Worm (Caenorhabditis elegans): ENCODE results near the gene srx-8.

Gene srx-8

ce11 chrV:592959-593358 is 37.0 kb upstream of the srx-8 start, which contains the start of gene ZK488.5:
Gene ZK488.5 (plus strand): TSS chrV:593259.
- TF ChIP-seq lsy-12 (tag; optimal IDR thresholded peaks at IDR 0.05) (no peak), snpc-4 (tag; optimal IDR thresholded peaks at IDR 0.05) (no peak), elt-3 (tag; optimal IDR thresholded peaks at IDR 0.05) (no peak), nhr-43 (tag; optimal IDR thresholded peaks at IDR 0.05; ENCODE audit: poor library complexity, severe bottlenecking) (no peak), ceh-82 (tag; optimal IDR thresholded peaks at IDR 0.05) (no peak), R02D3.7 (tag; optimal IDR thresholded peaks at IDR 0.05) (no peak), lin-15B (tag; optimal IDR thresholded peaks at IDR 0.05) (no peak), ceh-9 (tag; optimal IDR thresholded peaks at IDR 0.05) (no peak), fkh-10 (GFP tag; optimal IDR thresholded peaks at IDR 0.05) (no peak), ceh-28 (tag; optimal IDR thresholded peaks at IDR 0.05) (no peak), unc-62 (GFP tag; optimal IDR thresholded peaks at IDR 0.05) (no peak), nhr-28 (tag; optimal IDR thresholded peaks at IDR 0.05) (no peak), pqm-1 (tag; optimal IDR thresholded peaks at IDR 0.05) (no peak)

- TF ChIP-seq lin-15B (tag; optimal IDR thresholded peaks at IDR 0.05): no peak
- TF ChIP-seq elt-1 (tag; optimal IDR thresholded peaks at IDR 0.05): no peak
- no peak for TF ChIP-seq ztf-11 (tag; optimal IDR thresholded peaks at IDR 0.05)
- TF ChIP-seq lin-39 (tag; optimal IDR thresholded peaks at IDR 0.05): no peak
- TF ChIP-seq tbx-2 (tag; optimal IDR thresholded peaks at IDR 0.05): no peak
- no peak for TF ChIP-seq nhr-76 (tag; optimal IDR thresholded peaks at IDR 0.05)
- no peak for TF ChIP-seq nhr-237 (tag; optimal IDR thresholded peaks at IDR 0.05)
- no peak for TF ChIP-seq snpc-4 (tag; optimal IDR thresholded peaks at IDR 0.05)
- TF ChIP-seq egl-5 (tag; optimal IDR thresholded peaks at IDR 0.05): no peak
- no peak for TF ChIP-seq egl-27 (tag; optimal IDR thresholded peaks at IDR 0.05)
- no peak for TF ChIP-seq fkh-2 (tag; optimal IDR thresholded peaks at IDR 0.05)
Measured at ce11 chrV:590182-590581, 34.2 kb upstream of the srx-8 start, which contains the start of gene ZK488.6. Gene ZK488.6 (plus strand): TSS chrV:590482.

- TF ChIP-seq ama-1 (optimal IDR thresholded peaks at IDR 0.05) (no peak), fos-1 (tag; optimal IDR thresholded peaks at IDR 0.05) (no peak), nhr-77 (tag; optimal IDR thresholded peaks at IDR 0.05) (no peak), pha-4 (tag; optimal IDR thresholded peaks at IDR 0.05) (no peak), tbx-2 (tag; optimal IDR thresholded peaks at IDR 0.05) (no peak), nhr-25 (tag; optimal IDR thresholded peaks at IDR 0.05) (no peak), ztf-4 (tag; optimal IDR thresholded peaks at IDR 0.05) (no peak), nhr-28 (tag; optimal IDR thresholded peaks at IDR 0.05) (no peak), elt-1 (tag; optimal IDR thresholded peaks at IDR 0.05) (no peak), ceh-16 (tag; optimal IDR thresholded peaks at IDR 0.05) (no peak), elt-2 (tag; optimal IDR thresholded peaks at IDR 0.05) (no peak), nhr-12 (tag; optimal IDR thresholded peaks at IDR 0.05) (no peak), lin-15B (tag; optimal IDR thresholded peaks at IDR 0.05) (no peak), ceh-28 (tag; optimal IDR thresholded peaks at IDR 0.05) (no peak), ZK546.5 (tag; optimal IDR thresholded peaks at IDR 0.05) (no peak), unc-62 (GFP tag; optimal IDR thresholded peaks at IDR 0.05) (no peak), aly-2 (tag; optimal IDR thresholded peaks at IDR 0.05) (no peak), mml-1 (tag; optimal IDR thresholded peaks at IDR 0.05) (no peak), elt-3 (tag; optimal IDR thresholded peaks at IDR 0.05) (no peak)
Measured at ce11 chrV:587818-588217, 31.9 kb upstream of the srx-8 start, which contains the start of gene K06H6.1. Gene K06H6.1 (plus strand): TSS chrV:588118.

- TF ChIP-seq eor-1 (tag; optimal IDR thresholded peaks at IDR 0.05) (no peak), ceh-82 (tag; optimal IDR thresholded peaks at IDR 0.05) (no peak), elt-2 (tag; optimal IDR thresholded peaks at IDR 0.05) (no peak), skn-1 (tag; optimal IDR thresholded peaks at IDR 0.05) (no peak), fkh-10 (GFP tag; optimal IDR thresholded peaks at IDR 0.05) (no peak), nhr-67 (tag; optimal IDR thresholded peaks at IDR 0.05) (no peak), aly-2 (tag; optimal IDR thresholded peaks at IDR 0.05) (no peak)
Measured at ce11 chrV:585472-585871, 29.5 kb upstream of the srx-8 start, which contains the start of gene K06H6.2. Gene K06H6.2 (plus strand): TSS chrV:585772.

ce11 chrV:581616-582015 is 25.7 kb upstream of the srx-8 start, which contains the start of gene nstp-7:
Gene nstp-7 (plus strand): TSS chrV:581916.
- TF ChIP-seq zag-1 (tag; optimal IDR thresholded peaks at IDR 0.05): no peak
- TF ChIP-seq sea-2 (GFP tag; optimal IDR thresholded peaks at IDR 0.05): no peak
- no peak for TF ChIP-seq unc-62 (GFP tag; optimal IDR thresholded peaks at IDR 0.05)
- no peak for TF ChIP-seq unc-39 (tag; optimal IDR thresholded peaks at IDR 0.05)
- TF ChIP-seq ztf-11 (tag; optimal IDR thresholded peaks at IDR 0.05): no peak
- TF ChIP-seq egl-27 (tag; optimal IDR thresholded peaks at IDR 0.05): no peak
- TF ChIP-seq nhr-77 (tag; optimal IDR thresholded peaks at IDR 0.05): no peak
- TF ChIP-seq lin-39 (tag; optimal IDR thresholded peaks at IDR 0.05): no peak
- TF ChIP-seq pha-4 (tag; optimal IDR thresholded peaks at IDR 0.05): no peak
- no peak for TF ChIP-seq ama-1 (optimal IDR thresholded peaks at IDR 0.05)
- TF ChIP-seq nfya-1 (tag; optimal IDR thresholded peaks at IDR 0.05; ENCODE audit: insufficient read depth): no peak
- TF ChIP-seq ceh-28 (tag; optimal IDR thresholded peaks at IDR 0.05): no peak
- TF ChIP-seq fkh-2 (tag; optimal IDR thresholded peaks at IDR 0.05): no peak
- no peak for TF ChIP-seq daf-12 (tag; optimal IDR thresholded peaks at IDR 0.05)
- TF ChIP-seq nhr-67 (tag; optimal IDR thresholded peaks at IDR 0.05): no peak
- no peak for TF ChIP-seq hmg-11 (tag; optimal IDR thresholded peaks at IDR 0.05)
- no peak for TF ChIP-seq R02D3.7 (tag; optimal IDR thresholded peaks at IDR 0.05)
- TF ChIP-seq mml-1 (tag; optimal IDR thresholded peaks at IDR 0.05): no peak

Data from whole organism, L3 larva.